Fruit fly (Drosophila melanogaster) whole organism, embryonic: ENCODE data around the gene kri.

Experiments
- Abd-B ChIP-seq: fragments of 200-800 bp; sonication (Bioruptor generic); optimal IDR thresholded peaks from 2 replicates; lab custom pipeline; 2018; ENCODE audit warnings: missing biosample characterization, mild to moderate bottlenecking, missing genetic modification characterization, moderate library complexity
- Ada2b ChIP-seq: fragments of 200-800 bp; sonication (Bioruptor generic); IDR thresholded peaks from 2 replicates; pipeline ENCODE4 v1.3.6; 2022; ENCODE audit warnings: missing biosample characterization, missing genetic modification characterization
- Adf1 ChIP-seq: fragments of 200-800 bp; sonication (Bioruptor generic); IDR thresholded peaks from 2 replicates; pipeline ENCODE4 v1.3.6; 2022; ENCODE audit warnings: missing biosample characterization, missing genetic modification characterization
- Atf3 ChIP-seq: fragments of 200-800 bp; sonication (Bioruptor generic); optimal IDR thresholded peaks from 3 replicates; lab custom pipeline; 2016; ENCODE audit warnings: missing biosample characterization, missing genetic modification characterization
- B-H2 ChIP-seq: fragments of 200-800 bp; sonication (Bioruptor generic); optimal IDR thresholded peaks from 2 replicates; lab custom pipeline; 2018; ENCODE audit warnings: missing biosample characterization, mild to moderate bottlenecking, missing genetic modification characterization
- BEAF-32 ChIP-seq: fragments of 200-800 bp; sonication (Bioruptor generic); optimal IDR thresholded peaks from 3 replicates; lab custom pipeline; 2017; ENCODE audit warnings: missing biosample characterization, missing genetic modification characterization, mild to moderate bottlenecking, moderate library complexity, missing genetic modification reagents
- CG10543 ChIP-seq: fragments of 200-800 bp; sonication (Bioruptor generic); optimal IDR thresholded peaks from 3 replicates; lab custom pipeline; 2017; ENCODE audit warnings: missing biosample characterization, mild to moderate bottlenecking, missing genetic modification characterization, moderate library complexity
- CG14441 ChIP-seq: fragments of 200-800 bp; sonication (Bioruptor generic); IDR thresholded peaks from 2 replicates; pipeline ENCODE4 v1.3.6; 2022; ENCODE audit warnings: missing biosample characterization, missing genetic modification characterization
- CG15696 ChIP-seq: fragments of 200-800 bp; sonication (Bioruptor generic); optimal IDR thresholded peaks from 2 replicates; lab custom pipeline; 2019; ENCODE audit warnings: missing biosample characterization, mild to moderate bottlenecking, missing genetic modification characterization, moderate library complexity
- CG16779 ChIP-seq: fragments of 200-800 bp; sonication (Bioruptor generic); IDR thresholded peaks from 2 replicates; pipeline ENCODE4 v1.3.6; 2022; ENCODE audit warnings: missing biosample characterization, missing genetic modification characterization
- CG2202 ChIP-seq: fragments of 200-800 bp; sonication (Bioruptor generic); optimal IDR thresholded peaks from 2 replicates; lab custom pipeline; 2018; ENCODE audit warnings: missing biosample characterization, mild to moderate bottlenecking, missing genetic modification characterization
- CG30020 ChIP-seq: fragments of 200-800 bp; optimal IDR thresholded peaks from 2 replicates; lab custom pipeline; 2019; ENCODE audit warnings: missing biosample characterization, mild to moderate bottlenecking, missing genetic modification characterization, moderate library complexity
- CG32772 ChIP-seq: fragments of 200-800 bp; sonication (Bioruptor generic); IDR thresholded peaks from 2 replicates; pipeline ENCODE4 v1.3.6; 2022; ENCODE audit warnings: missing biosample characterization, missing genetic modification characterization
- CG4282 ChIP-seq: fragments of 200-800 bp; sonication (Bioruptor generic); optimal IDR thresholded peaks from 2 replicates; lab custom pipeline; 2016; ENCODE audit warnings: missing biosample characterization, missing genetic modification characterization
- CG4707 ChIP-seq: fragments of 200-800 bp; sonication (Bioruptor generic); optimal IDR thresholded peaks from 2 replicates; lab custom pipeline; 2018; ENCODE audit warnings: missing biosample characterization, mild to moderate bottlenecking, missing genetic modification characterization, moderate library complexity
- CG6272 ChIP-seq: fragments of 200-800 bp; sonication (Bioruptor generic); IDR thresholded peaks from 2 replicates; pipeline ENCODE4 v1.3.6; 2022; ENCODE audit warnings: missing biosample characterization, missing genetic modification characterization
- CG6813 ChIP-seq: fragments of 200-800 bp; sonication (Bioruptor generic); optimal IDR thresholded peaks from 2 replicates; lab custom pipeline; 2017; ENCODE audit warnings: missing biosample characterization, missing genetic modification characterization, mild to moderate bottlenecking, moderate library complexity, missing genetic modification reagents
- Deaf1 ChIP-seq: fragments of 200-800 bp; optimal IDR thresholded peaks from 3 replicates; lab custom pipeline; 2019; ENCODE audit warnings: missing biosample characterization, mild to moderate bottlenecking, missing genetic modification characterization, moderate library complexity
- Drgx ChIP-seq: fragments of 200-800 bp; sonication (Bioruptor generic); IDR thresholded peaks from 2 replicates; pipeline ENCODE4 v1.3.6; 2022; ENCODE audit warnings: missing biosample characterization, missing genetic modification characterization
- Ets97D ChIP-seq: fragments of 200-800 bp; sonication (Bioruptor generic); optimal IDR thresholded peaks from 3 replicates; lab custom pipeline; 2016; ENCODE audit warnings: missing biosample characterization, missing genetic modification characterization
- Hmx ChIP-seq: fragments of 200-800 bp; sonication (Bioruptor generic); optimal IDR thresholded peaks from 2 replicates; lab custom pipeline; 2016; ENCODE audit warnings: missing biosample characterization, missing genetic modification characterization
- Hr3 ChIP-seq: fragments of 200-800 bp; sonication (Bioruptor generic); optimal IDR thresholded peaks from 3 replicates; lab custom pipeline; 2016; ENCODE audit warnings: missing biosample characterization, missing genetic modification characterization
- Hr39 ChIP-seq: fragments of >200 bp; optimal IDR thresholded peaks from 2 replicates; lab custom pipeline; 2017
- Nf-YB ChIP-seq: fragments of 200-800 bp; sonication (Bioruptor generic); optimal IDR thresholded peaks from 3 replicates; lab custom pipeline; 2019; ENCODE audit warnings: missing biosample characterization, mild to moderate bottlenecking, missing genetic modification characterization, moderate library complexity
- Opbp ChIP-seq: fragments of 200-800 bp; sonication (Bioruptor generic); IDR thresholded peaks from 3 replicates; pipeline ENCODE4 v1.3.6; 2022; ENCODE audit warnings: missing biosample characterization, missing genetic modification characterization; ENCODE audit not compliant: partially characterized antibody
- Sin3A ChIP-seq: fragments of >200 bp; optimal IDR thresholded peaks from 2 replicates; lab custom pipeline; 2018
- YL-1 ChIP-seq: fragments of 200-800 bp; sonication (Bioruptor generic); optimal IDR thresholded peaks from 3 replicates; lab custom pipeline; 2017; ENCODE audit warnings: missing biosample characterization, mild to moderate bottlenecking, missing genetic modification characterization
- bsh ChIP-seq, 2 experiments: fragments of 200-800 bp; sonication (Bioruptor generic); optimal IDR thresholded peaks; 2 replicates each; lab custom pipeline; 2017 to 2018; ENCODE audit warnings: mild to moderate bottlenecking in 2 of 2, missing biosample characterization in 2 of 2, missing genetic modification characterization in 2 of 2, moderate library complexity in 1 of 2
- cad ChIP-seq: fragments of >200 bp; optimal IDR thresholded peaks from 2 replicates; lab custom pipeline; 2017; ENCODE audit warnings: missing biosample characterization, missing genetic modification characterization
- cato ChIP-seq: fragments of 200-800 bp; sonication (Bioruptor generic); optimal IDR thresholded peaks from 2 replicates; lab custom pipeline; 2016; ENCODE audit warnings: missing biosample characterization, missing genetic modification characterization, borderline replicate concordance
- cg ChIP-seq: fragments of 200-800 bp; sonication (Bioruptor generic); optimal IDR thresholded peaks from 3 replicates; lab custom pipeline; 2019; ENCODE audit warnings: missing biosample characterization, mild to moderate bottlenecking, missing genetic modification characterization, moderate library complexity
- chinmo ChIP-seq: fragments of 200-800 bp; sonication (Bioruptor generic); IDR thresholded peaks from 4 replicates; pipeline ENCODE4 v1.3.6; 2022; ENCODE audit warnings: missing biosample characterization, missing genetic modification characterization; ENCODE audit not compliant: partially characterized antibody
- cwo ChIP-seq: fragments of 200-800 bp; sonication (Bioruptor generic); optimal IDR thresholded peaks from 3 replicates; lab custom pipeline; 2017; ENCODE audit warnings: missing biosample characterization, missing genetic modification characterization, mild to moderate bottlenecking, moderate library complexity, missing genetic modification reagents
- dm ChIP-seq: fragments of 200-800 bp; sonication (Bioruptor generic); optimal IDR thresholded peaks from 3 replicates; lab custom pipeline; 2016; ENCODE audit warnings: missing biosample characterization, missing genetic modification characterization
- eyg ChIP-seq: fragments of 200-800 bp; sonication (Bioruptor generic); optimal IDR thresholded peaks from 3 replicates; lab custom pipeline; 2016; ENCODE audit warnings: missing biosample characterization, missing genetic modification characterization
- fd3F ChIP-seq: fragments of 200-800 bp; sonication (Bioruptor generic); optimal IDR thresholded peaks from 2 replicates; lab custom pipeline; 2018; ENCODE audit warnings: missing biosample characterization, mild to moderate bottlenecking, missing genetic modification characterization, moderate library complexity
- jigr1 ChIP-seq: fragments of 200-800 bp; sonication (Bioruptor generic); IDR thresholded peaks from 3 replicates; pipeline ENCODE4 v1.3.6; 2022; ENCODE audit warnings: missing biosample characterization, missing genetic modification characterization
- jing ChIP-seq: fragments of 200-800 bp; sonication (Bioruptor generic); optimal IDR thresholded peaks from 2 replicates; lab custom pipeline; 2018; ENCODE audit warnings: missing biosample characterization, mild to moderate bottlenecking, missing genetic modification characterization
- nerfin-1 ChIP-seq: fragments of 200-800 bp; sonication (Bioruptor generic); optimal IDR thresholded peaks from 3 replicates; lab custom pipeline; 2019; ENCODE audit warnings: missing biosample characterization, mild to moderate bottlenecking, missing genetic modification characterization, moderate library complexity
- nom ChIP-seq: fragments of 200-800 bp; sonication (Bioruptor generic); optimal IDR thresholded peaks from 2 replicates; lab custom pipeline; 2017; ENCODE audit warnings: missing biosample characterization, missing genetic modification characterization, mild to moderate bottlenecking, moderate library complexity, missing genetic modification reagents
- oc ChIP-seq: fragments of 200-800 bp; sonication (Bioruptor generic); optimal IDR thresholded peaks from 2 replicates; lab custom pipeline; 2018; ENCODE audit warnings: missing biosample characterization, mild to moderate bottlenecking, missing genetic modification characterization, moderate library complexity
- pho ChIP-seq: fragments of 200-800 bp; sonication (Bioruptor generic); optimal IDR thresholded peaks from 2 replicates; lab custom pipeline; 2016; ENCODE audit warnings: missing biosample characterization, missing genetic modification characterization
- pita ChIP-seq: fragments of 200-800 bp; sonication (Bioruptor generic); optimal IDR thresholded peaks from 2 replicates; lab custom pipeline; 2017; ENCODE audit warnings: missing biosample characterization, mild to moderate bottlenecking, missing genetic modification characterization
- schlank ChIP-seq: fragments of 200-800 bp; sonication (Bioruptor generic); optimal IDR thresholded peaks from 2 replicates; lab custom pipeline; 2018; ENCODE audit warnings: missing biosample characterization, mild to moderate bottlenecking, missing genetic modification characterization
- sens ChIP-seq: fragments of 200-800 bp; sonication (Bioruptor generic); peaks from one replicate; lab custom pipeline; 2016; ENCODE audit warnings: missing biosample characterization, missing genetic modification characterization
- seq ChIP-seq: fragments of 200-800 bp; sonication (Bioruptor generic); IDR thresholded peaks from 2 replicates; pipeline ENCODE4 v1.3.6; 2022; ENCODE audit warnings: missing biosample characterization, missing genetic modification characterization
- slbo ChIP-seq: fragments of 200-800 bp; sonication (Bioruptor generic); IDR thresholded peaks from 2 replicates; pipeline ENCODE4 v1.3.6; 2022; ENCODE audit warnings: missing biosample characterization, missing genetic modification characterization
- slou ChIP-seq: fragments of 200-800 bp; sonication (Bioruptor generic); optimal IDR thresholded peaks from 3 replicates; lab custom pipeline; 2016; ENCODE audit warnings: missing biosample characterization, missing genetic modification characterization
- yki ChIP-seq: fragments of >200 bp; optimal IDR thresholded peaks from 3 replicates; lab custom pipeline; 2018
- zf30C ChIP-seq: fragments of 200-800 bp; sonication (Bioruptor generic); optimal IDR thresholded peaks from 3 replicates; lab custom pipeline; 2018; ENCODE audit warnings: missing biosample characterization, mild to moderate bottlenecking, missing genetic modification characterization

kri gene

DNA sequence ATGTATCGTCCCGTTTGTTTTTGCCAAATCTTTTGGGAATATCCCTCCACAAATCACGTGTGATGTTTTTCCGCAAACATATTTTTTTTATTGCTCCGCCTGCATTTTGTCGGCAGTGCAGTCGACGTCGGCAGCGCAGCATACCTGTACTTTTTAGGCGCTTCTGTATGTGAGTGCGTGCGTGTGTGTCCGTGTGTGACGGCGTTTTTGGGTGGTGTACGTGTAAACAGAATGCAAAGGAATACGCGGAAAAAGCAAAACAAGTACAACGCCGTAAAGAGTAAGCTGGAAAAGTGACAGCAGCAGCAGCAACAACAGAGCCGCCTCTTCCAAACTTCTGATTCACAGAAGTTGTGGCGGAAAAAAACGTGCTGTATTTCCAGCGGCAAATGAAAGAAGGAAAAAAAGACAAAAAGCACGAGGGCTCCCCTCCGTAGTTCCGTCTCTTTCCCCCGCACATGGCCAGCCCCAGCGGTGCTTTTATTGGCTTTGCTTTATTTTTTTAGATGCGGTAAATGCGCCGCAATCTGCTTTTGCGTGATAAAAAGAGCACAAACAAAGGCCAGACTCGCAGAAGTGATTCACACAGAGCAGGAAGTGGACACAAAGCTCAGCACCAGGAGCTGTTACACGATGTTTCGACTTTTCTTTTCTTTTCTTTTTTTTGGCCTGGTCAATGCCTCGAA lies 40.5 kb upstream of the kri start:
- TF ChIP-seq cg (GFP tag; lab: Kevin White, UChicago) (peak; percentile 81), jigr1 (no peak), cwo (peak; percentile 87), oc (tag; lab: Kevin White, UChicago) (no peak), Adf1 (GFP tag; lab: Robert Waterston, UW) (peak; percentile 76), cad (GFP tag; lab: Kevin White, UChicago) (peak; percentile 45), CG6813 (no peak), Nf-YB (GFP tag; lab: Kevin White, UChicago) (no peak), YL-1 (GFP tag; lab: Kevin White, UChicago) (peak; percentile 58), B-H2 (GFP tag; lab: Kevin White, UChicago) (no peak), Drgx (GFP tag; lab: Robert Waterston, UW) (peak; percentile 7), nom (GFP tag; lab: Kevin White, UChicago) (peak; percentile 97), pita (GFP tag; lab: Kevin White, UChicago) (no peak), Abd-B (peak; percentile 4), CG4282 (GFP tag; lab: Kevin White, UChicago) (no peak), bsh (GFP tag; optimal IDR thresholded peaks at IDR 0.05; lab: Kevin White, UChicago) (peak in 1 of 2 experiments; percentile 83), Sin3A (lab: Kevin White, UChicago) (peak; percentile 14), CG32772 (GFP tag; lab: Robert Waterston, UW) (0 out of 2 replicates have a peak, but pooled peaks have one; percentile 11), slbo (GFP tag; lab: Robert Waterston, UW) (no peak), dm (GFP tag; lab: Kevin White, UChicago) (peak; percentile 27), schlank (tag; lab: Kevin White, UChicago) (no peak), CG6272 (GFP tag; lab: Robert Waterston, UW) (no peak), CG10543 (peak; percentile 11), nerfin-1 (tag; lab: Kevin White, UChicago) (peak; percentile 67), jing (GFP tag; lab: Kevin White, UChicago) (no peak), chinmo (GFP tag; lab: Robert Waterston, UW) (0 out of 4 replicates have a peak, but pooled peaks have one; percentile 55), eyg (GFP tag; lab: Kevin White, UChicago) (no peak), Hmx (no peak), cato (no peak)

DNA sequence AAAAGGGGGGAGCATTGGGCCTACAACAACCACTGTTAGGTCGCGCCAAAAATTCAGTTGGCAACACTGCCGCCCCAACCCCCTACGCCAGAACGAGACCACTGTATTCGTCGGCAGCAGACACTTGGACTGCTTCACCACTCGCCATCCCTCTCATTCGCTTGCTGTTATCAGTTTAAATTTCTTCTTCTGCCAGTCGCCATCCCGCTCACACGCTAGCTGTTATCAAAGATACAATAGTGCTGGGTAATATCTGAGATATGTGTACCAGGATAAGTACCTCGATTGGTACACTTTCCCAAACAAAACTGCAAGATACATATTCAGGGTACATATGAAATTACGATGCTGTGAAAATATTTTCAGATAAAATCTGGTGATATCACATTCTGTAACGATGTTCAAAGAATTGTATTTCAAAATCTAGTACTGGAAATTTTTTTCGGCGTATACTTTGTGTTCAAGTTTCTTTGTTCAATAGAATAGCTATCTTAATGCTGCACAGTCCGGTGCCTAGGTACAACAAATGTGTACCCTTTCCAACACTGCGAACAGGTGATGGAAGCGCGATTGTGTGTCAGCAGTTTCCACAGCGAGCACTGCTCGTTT lies 39.9 kb upstream of the kri start:
- TF ChIP-seq Hr3 (GFP tag; lab: Kevin White, UChicago) (peak; percentile 85), fd3F (GFP tag; lab: Kevin White, UChicago) (peak; percentile 80), CG16779 (GFP tag; lab: Robert Waterston, UW) (0 out of 2 replicates have a peak, but pooled peaks have one; percentile 7), Deaf1 (tag; lab: Kevin White, UChicago) (peak; percentile 59), CG2202 (tag; lab: Kevin White, UChicago) (peak; percentile 74), dm (GFP tag; lab: Kevin White, UChicago) (peak; percentile 64), Hr39 (lab: Kevin White, UChicago) (no peak), yki (lab: Kevin White, UChicago) (no peak), B-H2 (GFP tag; lab: Kevin White, UChicago) (peak; percentile 87), Ada2b (GFP tag; lab: Robert Waterston, UW) (peak; percentile 73), CG14441 (GFP tag; lab: Robert Waterston, UW) (peak; percentile 77), slou (GFP tag; lab: Kevin White, UChicago) (peak; percentile 87), CG30020 (tag; lab: Kevin White, UChicago) (peak; percentile 73), seq (GFP tag; lab: Robert Waterston, UW) (no peak), CG4707 (GFP tag; lab: Kevin White, UChicago) (peak; percentile 49), BEAF-32 (GFP tag; lab: Kevin White, UChicago) (peak; percentile 20), CG15696 (peak; percentile 84), Ets97D (GFP tag; lab: Kevin White, UChicago) (peak; percentile 74), zf30C (peak; percentile 58), Atf3 (GFP tag; lab: Kevin White, UChicago) (peak; percentile 50), pho (GFP tag; lab: Kevin White, UChicago) (peak; percentile 92), sens (GFP tag; lab: Kevin White, UChicago) (peak; percentile 98), Opbp (GFP tag; lab: Robert Waterston, UW) (peak; percentile 48; the same call in 2 of the 3 replicates)
